Fruit fly (Drosophila melanogaster) whole organism, prepupa: ENCODE data around the gene CG34125.

Experiments used
- Blimp-1 ChIP-seq: fragments of 200-800 bp; sonication (Bioruptor generic); optimal IDR thresholded peaks from 3 replicates; lab custom pipeline; 2017; ENCODE audit warnings: missing biosample characterization, missing genetic modification characterization, mild to moderate bottlenecking, moderate library complexity, missing genetic modification reagents
- CG10631 ChIP-seq: fragments of 200-800 bp; sonication (Bioruptor generic); optimal IDR thresholded peaks from 2 replicates; lab custom pipeline; 2016; ENCODE audit warnings: missing biosample characterization, missing genetic modification characterization
- CG10669 ChIP-seq: fragments of 200-800 bp; sonication (Bioruptor generic); optimal IDR thresholded peaks from 3 replicates; lab custom pipeline; 2018; ENCODE audit warnings: missing biosample characterization, mild to moderate bottlenecking, missing genetic modification characterization, moderate library complexity
- CG11294 ChIP-seq: fragments of 200-800 bp; sonication (Bioruptor generic); IDR thresholded peaks from 2 replicates; pipeline ENCODE4 v1.3.6; 2022; ENCODE audit warnings: missing biosample characterization, missing genetic modification characterization
- CG11762 ChIP-seq: fragments of 200-800 bp; sonication (Bioruptor generic); optimal IDR thresholded peaks from 3 replicates; lab custom pipeline; 2016; ENCODE audit warnings: missing biosample characterization, missing genetic modification characterization; ENCODE audit not compliant: insufficient read depth
- CG11902 ChIP-seq: fragments of 200-800 bp; sonication (Bioruptor generic); optimal IDR thresholded peaks from 3 replicates; lab custom pipeline; 2016; ENCODE audit warnings: missing biosample characterization, missing genetic modification characterization
- CG1621 ChIP-seq: fragments of 200-800 bp; sonication (Bioruptor generic); optimal IDR thresholded peaks from 3 replicates; lab custom pipeline; 2018; ENCODE audit warnings: missing biosample characterization, mild to moderate bottlenecking, missing genetic modification characterization
- CG3032 ChIP-seq: fragments of 200-800 bp; optimal IDR thresholded peaks from 2 replicates; lab custom pipeline; 2019; ENCODE audit warnings: missing biosample characterization, mild to moderate bottlenecking, missing genetic modification characterization, moderate library complexity
- CG31627 ChIP-seq: fragments of 200-800 bp; sonication (Bioruptor generic); optimal IDR thresholded peaks from 3 replicates; lab custom pipeline; 2016; ENCODE audit warnings: missing biosample characterization, missing genetic modification characterization
- CG32006 ChIP-seq: fragments of 200-800 bp; sonication (Bioruptor generic); optimal IDR thresholded peaks from 3 replicates; lab custom pipeline; 2017; ENCODE audit warnings: missing biosample characterization, mild to moderate bottlenecking, missing genetic modification characterization
- CG4318 ChIP-seq: fragments of 200-800 bp; sonication (Bioruptor generic); optimal IDR thresholded peaks from 3 replicates; lab custom pipeline; 2017; ENCODE audit warnings: missing biosample characterization, mild to moderate bottlenecking, missing genetic modification characterization
- CG6792 ChIP-seq: fragments of 200-800 bp; sonication (Bioruptor generic); optimal IDR thresholded peaks from 3 replicates; lab custom pipeline; 2016; ENCODE audit warnings: missing biosample characterization, missing genetic modification characterization
- CG6808 ChIP-seq: fragments of 200-800 bp; sonication (Bioruptor generic); optimal IDR thresholded peaks from 3 replicates; lab custom pipeline; 2017; ENCODE audit warnings: missing biosample characterization, missing genetic modification characterization, mild to moderate bottlenecking, moderate library complexity, missing genetic modification reagents
- CG6854 ChIP-seq: fragments of 200-800 bp; sonication (Bioruptor generic); optimal IDR thresholded peaks from 2 replicates; lab custom pipeline; 2017; ENCODE audit warnings: missing biosample characterization, mild to moderate bottlenecking, missing genetic modification characterization
- CG7368 ChIP-seq: fragments of 200-800 bp; sonication (Bioruptor generic); optimal IDR thresholded peaks from 3 replicates; lab custom pipeline; 2016; ENCODE audit warnings: missing biosample characterization, missing genetic modification characterization
- CG8119 ChIP-seq: fragments of 200-800 bp; sonication (Bioruptor generic); IDR thresholded peaks from 3 replicates; pipeline ENCODE4 v1.3.6; 2022; ENCODE audit warnings: missing biosample characterization, missing genetic modification characterization
- CG8319 ChIP-seq: fragments of 200-800 bp; sonication (Bioruptor generic); optimal IDR thresholded peaks from 3 replicates; lab custom pipeline; 2016; ENCODE audit warnings: missing biosample characterization, missing genetic modification characterization
- CG9139 ChIP-seq: fragments of 200-800 bp; sonication (Bioruptor generic); optimal IDR thresholded peaks from 3 replicates; lab custom pipeline; 2017; ENCODE audit warnings: missing biosample characterization, mild to moderate bottlenecking, missing genetic modification characterization
- Eip75B ChIP-seq: fragments of 200-800 bp; sonication (Bioruptor generic); optimal IDR thresholded peaks from 3 replicates; lab custom pipeline; 2016; ENCODE audit warnings: missing biosample characterization, missing genetic modification characterization
- Eip78C ChIP-seq: fragments of 200-800 bp; sonication (Bioruptor generic); peaks from one replicate; lab custom pipeline; 2016; ENCODE audit warnings: missing biosample characterization, missing genetic modification characterization
- Eip93F ChIP-seq: fragments of 200-800 bp; sonication (Bioruptor generic); optimal IDR thresholded peaks from 2 replicates; lab custom pipeline; 2016; ENCODE audit warnings: missing biosample characterization, mild to moderate bottlenecking, missing genetic modification characterization
- Ets96B ChIP-seq: fragments of 200-800 bp; optimal IDR thresholded peaks from 2 replicates; lab custom pipeline; 2019; ENCODE audit warnings: missing biosample characterization, mild to moderate bottlenecking, missing genetic modification characterization, moderate library complexity
- Gug ChIP-seq: fragments of 200-800 bp; sonication (Bioruptor generic); IDR thresholded peaks from 2 replicates; pipeline ENCODE4 v1.3.6; 2022; ENCODE audit warnings: missing biosample characterization, missing genetic modification characterization
- Hr38 ChIP-seq: sonication (Bioruptor generic); optimal IDR thresholded peaks from 2 replicates; lab custom pipeline; 2016; ENCODE audit warnings: missing biosample characterization, missing genetic modification characterization
- Hr39 ChIP-seq: fragments of 200-800 bp; sonication (Bioruptor generic); optimal IDR thresholded peaks from 2 replicates; lab custom pipeline; 2016; ENCODE audit warnings: missing biosample characterization, missing genetic modification characterization
- Lpt ChIP-seq: fragments of 200-800 bp; sonication (Bioruptor generic); optimal IDR thresholded peaks from 3 replicates; lab custom pipeline; 2016; ENCODE audit warnings: missing biosample characterization, missing genetic modification characterization
- Met ChIP-seq: fragments of 200-800 bp; sonication (Bioruptor generic); optimal IDR thresholded peaks from 3 replicates; lab custom pipeline; 2016; ENCODE audit warnings: missing biosample characterization, missing genetic modification characterization
- Sox102F ChIP-seq: fragments of 200-800 bp; sonication (Bioruptor generic); optimal IDR thresholded peaks from 2 replicates; lab custom pipeline; 2016; ENCODE audit warnings: missing biosample characterization, mild to moderate bottlenecking, missing genetic modification characterization
- Sox14 ChIP-seq: fragments of 200-800 bp; sonication (Bioruptor generic); optimal IDR thresholded peaks from 3 replicates; lab custom pipeline; 2016; ENCODE audit warnings: missing biosample characterization, missing genetic modification characterization
- Sox15 ChIP-seq: fragments of 200-800 bp; sonication (Bioruptor generic); optimal IDR thresholded peaks from 3 replicates; lab custom pipeline; 2016; ENCODE audit warnings: missing biosample characterization, missing genetic modification characterization
- achi ChIP-seq: fragments of 200-800 bp; sonication (Bioruptor generic); optimal IDR thresholded peaks from 3 replicates; lab custom pipeline; 2016; ENCODE audit warnings: missing biosample characterization, missing genetic modification characterization
- acj6 ChIP-seq: fragments of 200-800 bp; sonication (Bioruptor generic); optimal IDR thresholded peaks from 3 replicates; lab custom pipeline; 2016; ENCODE audit warnings: missing biosample characterization, missing genetic modification characterization
- dac ChIP-seq: fragments of 200-800 bp; sonication (Bioruptor generic); optimal IDR thresholded peaks from 2 replicates; lab custom pipeline; 2017; ENCODE audit warnings: missing biosample characterization, mild to moderate bottlenecking, missing genetic modification characterization
- dsx ChIP-seq: fragments of 200-800 bp; optimal IDR thresholded peaks from 3 replicates; lab custom pipeline; 2019; ENCODE audit warnings: missing biosample characterization, mild to moderate bottlenecking, missing genetic modification characterization, moderate library complexity; ENCODE audit not compliant: poor library complexity, severe bottlenecking
- eg ChIP-seq: fragments of 200-800 bp; sonication (Bioruptor generic); IDR thresholded peaks from 3 replicates; pipeline ENCODE4 v1.3.6; 2022; ENCODE audit warnings: missing biosample characterization, missing genetic modification characterization
- esn ChIP-seq: fragments of 200-800 bp; sonication (Bioruptor generic); optimal IDR thresholded peaks from 2 replicates; lab custom pipeline; 2016; ENCODE audit warnings: missing biosample characterization, mild to moderate bottlenecking, missing genetic modification characterization, moderate library complexity
- fd59A ChIP-seq: fragments of 200-800 bp; sonication (Bioruptor generic); optimal IDR thresholded peaks from 2 replicates; lab custom pipeline; 2017; ENCODE audit warnings: missing biosample characterization, mild to moderate bottlenecking, missing genetic modification characterization, missing genetic modification reagents
- fkh ChIP-seq: fragments of 200-800 bp; sonication (Bioruptor generic); optimal IDR thresholded peaks from 3 replicates; lab custom pipeline; 2017; ENCODE audit warnings: missing biosample characterization, mild to moderate bottlenecking, missing genetic modification characterization, moderate library complexity
- lz ChIP-seq: fragments of 200-800 bp; sonication (Bioruptor generic); optimal IDR thresholded peaks from 3 replicates; lab custom pipeline; 2016; ENCODE audit warnings: missing biosample characterization, missing genetic modification characterization
- net ChIP-seq: fragments of 200-800 bp; sonication (Bioruptor generic); optimal IDR thresholded peaks from 3 replicates; lab custom pipeline; 2016; ENCODE audit warnings: missing biosample characterization, missing genetic modification characterization
- pdm3 ChIP-seq: fragments of 200-800 bp; sonication (Bioruptor generic); optimal IDR thresholded peaks from 3 replicates; lab custom pipeline; 2016; ENCODE audit warnings: missing biosample characterization, missing genetic modification characterization
- salr ChIP-seq, 2 experiments: fragments of 200-800 bp; sonication (Bioruptor generic); optimal IDR thresholded peaks; 3 replicates each; lab custom pipeline; 2016 to 2018; ENCODE audit warnings: missing biosample characterization in 2 of 2, missing genetic modification characterization in 2 of 2, mild to moderate bottlenecking in 1 of 2
- spab ChIP-seq: fragments of 200-800 bp; sonication (Bioruptor generic); optimal IDR thresholded peaks from 2 replicates; lab custom pipeline; 2017; ENCODE audit warnings: missing biosample characterization, mild to moderate bottlenecking, missing genetic modification characterization, missing genetic modification reagents
- ss ChIP-seq, 2 experiments: fragments of 200-800 bp; sonication (Bioruptor generic); optimal IDR thresholded peaks; 2 replicates in 1 of 2; 3 replicates in 1 of 2; lab custom pipeline; 2017 to 2018; ENCODE audit warnings: mild to moderate bottlenecking in 2 of 2, missing biosample characterization in 2 of 2, missing genetic modification characterization in 2 of 2, moderate library complexity in 1 of 2
- topi ChIP-seq: fragments of 200-800 bp; sonication (Bioruptor generic); optimal IDR thresholded peaks from 3 replicates; lab custom pipeline; 2016; ENCODE audit warnings: missing biosample characterization, missing genetic modification characterization
- vri ChIP-seq: fragments of 200-800 bp; sonication (Bioruptor generic); optimal IDR thresholded peaks from 3 replicates; lab custom pipeline; 2016; ENCODE audit warnings: missing biosample characterization, mild to moderate bottlenecking, missing genetic modification characterization

The CG34125 gene

DNA sequence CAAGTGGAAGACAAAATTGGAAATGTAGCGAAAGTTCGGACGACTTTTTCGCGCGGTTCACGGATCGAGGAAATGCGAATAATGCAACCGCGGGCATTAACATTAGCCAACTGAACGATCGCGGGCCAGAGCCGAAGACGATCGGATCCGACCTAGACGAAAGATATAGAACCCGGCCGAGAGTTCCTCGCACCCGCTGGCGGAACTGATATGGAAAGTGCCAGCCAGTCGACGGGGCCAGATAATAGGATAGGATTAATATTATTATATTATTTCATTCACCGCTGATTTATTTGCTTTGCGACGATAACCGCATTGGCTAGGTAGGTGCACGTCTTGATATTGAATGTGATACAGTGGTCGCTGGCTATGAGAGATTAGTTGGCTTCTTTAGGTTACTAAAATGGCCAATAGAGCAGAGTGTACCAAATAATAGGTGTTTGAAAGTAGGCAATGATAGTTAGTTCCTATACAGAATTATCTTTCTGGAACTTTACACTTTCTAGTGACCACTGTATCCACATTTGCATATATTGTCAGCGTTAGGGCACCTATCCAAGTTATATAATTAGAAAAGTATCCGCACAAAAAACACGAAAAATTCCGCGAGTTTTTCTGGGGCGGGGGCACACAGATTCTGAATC lies 34.0 kb downstream of the CG34125 start (continued):
- peak; percentile 67 for TF ChIP-seq net
- peak; percentile 57 for TF ChIP-seq fd59A (GFP tag; lab: Kevin White, UChicago)
- TF ChIP-seq Eip93F, result no peak
- peak; percentile 43 for TF ChIP-seq CG7368 (GFP tag; lab: Kevin White, UChicago)
- TF ChIP-seq acj6, result peak; percentile 77
- peak; percentile 38 for TF ChIP-seq CG11902 (GFP tag; lab: Kevin White, UChicago)
- peak; percentile 60 for TF ChIP-seq Lpt (GFP tag; lab: Kevin White, UChicago)
- peak; percentile 68 for TF ChIP-seq Ets96B
- TF ChIP-seq CG1621 (tag; lab: Kevin White, UChicago), result no peak
- TF ChIP-seq, all 60 proteins: peak for 52

DNA sequence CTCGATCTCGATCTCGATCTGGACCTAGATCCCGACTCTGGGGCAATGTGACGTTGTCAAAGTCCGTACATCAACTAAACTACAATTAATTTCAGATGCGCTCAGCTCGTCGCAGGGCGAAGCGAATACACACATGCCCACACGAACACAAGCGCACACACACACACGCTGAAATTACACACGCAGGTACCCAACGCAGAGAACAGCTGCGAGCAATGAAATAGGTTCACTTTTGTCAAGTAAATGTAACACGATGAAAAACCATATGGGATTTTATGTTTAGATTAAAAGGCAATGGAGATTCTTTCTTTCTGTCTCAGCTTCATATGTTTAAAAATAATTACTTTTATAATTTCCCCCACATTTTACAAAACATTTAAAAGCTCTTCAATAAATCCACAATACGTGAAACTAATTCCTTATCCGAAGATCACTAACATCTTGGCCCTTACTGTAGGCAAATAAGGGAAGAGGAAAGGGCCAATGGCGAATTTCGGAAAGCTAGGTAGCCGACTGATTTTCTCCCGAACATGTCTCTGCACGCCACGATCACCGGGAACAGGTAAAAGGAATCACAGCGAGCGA lies 34.9 kb downstream of the CG34125 start:
- peak; percentile 88 for TF ChIP-seq vri (GFP tag; lab: Kevin White, UChicago)
- TF ChIP-seq CG8119 (GFP tag; lab: Robert Waterston, UW), result peak; percentile 82
- TF ChIP-seq Eip75B (GFP tag; lab: Kevin White, UChicago), result peak; percentile 80
- TF ChIP-seq salr (GFP tag; optimal IDR thresholded peaks at IDR 0.05; lab: Kevin White, UChicago), result peak; percentile 70 to 82
- peak; percentile 46 for TF ChIP-seq Lpt (GFP tag; lab: Kevin White, UChicago)
- peak; percentile 75 for TF ChIP-seq Gug (GFP tag; lab: Robert Waterston, UW)
- TF ChIP-seq Met (GFP tag; lab: Kevin White, UChicago), result peak; percentile 85
- TF ChIP-seq esn (GFP tag; lab: Kevin White, UChicago), result peak; percentile 94
- peak; percentile 91 for TF ChIP-seq CG6808 (GFP tag; lab: Kevin White, UChicago)
- peak; percentile 64 for TF ChIP-seq CG11294 (GFP tag; lab: Robert Waterston, UW)
- TF ChIP-seq fd59A (GFP tag; lab: Kevin White, UChicago), result peak; percentile 88
- peak; percentile 84 for TF ChIP-seq spab
- peak; percentile 72 for TF ChIP-seq CG11762 (GFP tag; lab: Kevin White, UChicago)
- TF ChIP-seq Eip93F, result peak; percentile 63
- peak; percentile 87 for TF ChIP-seq Ets96B
- TF ChIP-seq eg (GFP tag; lab: Robert Waterston, UW), result peak; percentile 69
- TF ChIP-seq Sox15 (GFP tag; lab: Kevin White, UChicago), result peak; percentile 64
- peak; percentile 88 for TF ChIP-seq CG3032 (tag; lab: Kevin White, UChicago)
- peak; percentile 77 for TF ChIP-seq CG9139 (GFP tag; lab: Kevin White, UChicago)
- TF ChIP-seq CG10669 (GFP tag; lab: Kevin White, UChicago), result peak; percentile 83
- peak; percentile 87 for TF ChIP-seq CG31627
- peak; percentile 78 for TF ChIP-seq CG10631
- peak; percentile 70 for TF ChIP-seq CG32006
- peak; percentile 45 for TF ChIP-seq CG4318 (GFP tag; lab: Kevin White, UChicago)
- TF ChIP-seq net, result peak; percentile 74
- peak; percentile 57 for TF ChIP-seq Blimp-1 (GFP tag; lab: Kevin White, UChicago)
- no peak for TF ChIP-seq Hr38 (GFP tag; lab: Kevin White, UChicago)
- TF ChIP-seq Hr39, result peak; percentile 79
- TF ChIP-seq CG1621 (tag; lab: Kevin White, UChicago), result peak; percentile 64
- TF ChIP-seq Eip78C, result peak; percentile 96
- TF ChIP-seq lz, result peak; percentile 92
- TF ChIP-seq CG6792 (GFP tag; lab: Kevin White, UChicago), result peak; percentile 87
- TF ChIP-seq dsx (GFP tag; lab: Kevin White, UChicago), result peak; percentile 83
- peak; percentile 69 for TF ChIP-seq fkh (GFP tag; lab: Kevin White, UChicago)
- TF ChIP-seq dac, result peak; percentile 2
- peak; percentile 79 for TF ChIP-seq CG6854 (GFP tag; lab: Kevin White, UChicago)
- TF ChIP-seq Sox14 (GFP tag; lab: Kevin White, UChicago), result peak; percentile 85
- peak; percentile 88 for TF ChIP-seq topi
- TF ChIP-seq CG11902 (GFP tag; lab: Kevin White, UChicago), result peak; percentile 67
- TF ChIP-seq Sox102F (GFP tag; lab: Kevin White, UChicago), result peak; percentile 86
- TF ChIP-seq CG8319 (GFP tag; lab: Kevin White, UChicago), result peak; percentile 53
- peak; percentile 84 for TF ChIP-seq acj6
- peak; percentile 73 for TF ChIP-seq achi (GFP tag; lab: Kevin White, UChicago)
- TF ChIP-seq pdm3 (GFP tag; lab: Kevin White, UChicago), result peak; percentile 88
- TF ChIP-seq ss (GFP tag; optimal IDR thresholded peaks at IDR 0.05; lab: Kevin White, UChicago), result peak; percentile 89 to 95
